Worm (Caenorhabditis elegans) whole organism, L2 larva: Measurements from ENCODE around the gene K01G5.10.

ENCODE experiments used
- C34F6.9 ChIP-seq: fragments of 150-350 bp; optimal IDR thresholded peaks from 2 replicates; lab custom pipeline; 2014; ENCODE audit warnings: missing biosample characterization, missing genetic modification characterization
- F13H6.1 ChIP-seq: sonication (generic microtip); optimal IDR thresholded peaks from 2 replicates; lab custom pipeline; 2016; ENCODE audit warnings: missing genetic modification characterization, missing compliant biosample characterization
- R02D3.7 ChIP-seq: fragments of 150-350 bp; optimal IDR thresholded peaks from 2 replicates; lab custom pipeline; 2014; ENCODE audit warnings: missing biosample characterization, missing genetic modification characterization
- Y55F3AM.14 ChIP-seq: fragments of 200-800 bp; sonication (Bioruptor generic); optimal IDR thresholded peaks from 2 replicates; lab custom pipeline; 2018; ENCODE audit warnings: mild to moderate bottlenecking, missing genetic modification characterization, missing compliant biosample characterization
- ZK546.5 ChIP-seq: sonication (generic microtip); optimal IDR thresholded peaks from 2 replicates; lab custom pipeline; 2017; ENCODE audit warnings: missing biosample characterization, missing genetic modification characterization
- aly-2 ChIP-seq: fragments of 150-350 bp; optimal IDR thresholded peaks from 2 replicates; lab custom pipeline; 2014; ENCODE audit warnings: missing biosample characterization, missing genetic modification characterization
- ama-1 ChIP-seq: fragments of 150-350 bp; optimal IDR thresholded peaks from 2 replicates; lab custom pipeline; 2018; ENCODE audit warnings: inconsistent platforms
- blmp-1 ChIP-seq: sonication (generic microtip); optimal IDR thresholded peaks from 2 replicates; lab custom pipeline; 2017; ENCODE audit warnings: missing genetic modification characterization, mild to moderate bottlenecking, missing compliant biosample characterization, antibody characterized with exemption, moderate library complexity; ENCODE audit not compliant: insufficient read depth
- ceh-16 ChIP-seq: fragments of 150-350 bp; optimal IDR thresholded peaks from 2 replicates; lab custom pipeline; 2014; ENCODE audit warnings: missing biosample characterization, missing genetic modification characterization
- ceh-82 ChIP-seq: fragments of 150-350 bp; optimal IDR thresholded peaks from 2 replicates; lab custom pipeline; 2014; ENCODE audit warnings: missing biosample characterization, missing genetic modification characterization
- crh-2 ChIP-seq: sonication (generic microtip); optimal IDR thresholded peaks from 2 replicates; lab custom pipeline; 2017; ENCODE audit warnings: missing biosample characterization, missing genetic modification characterization
- dmd-4 ChIP-seq: sonication (generic microtip); optimal IDR thresholded peaks from 2 replicates; lab custom pipeline; 2017; ENCODE audit warnings: missing biosample characterization, missing genetic modification characterization
- egl-27 ChIP-seq: sonication (generic microtip); optimal IDR thresholded peaks from 3 replicates; lab custom pipeline; 2017; ENCODE audit warnings: missing biosample characterization, missing genetic modification reagents, missing genetic modification characterization
- elt-1 ChIP-seq: fragments of 150-350 bp; optimal IDR thresholded peaks from 2 replicates; lab custom pipeline; 2014; ENCODE audit warnings: missing biosample characterization, missing genetic modification characterization
- elt-3 ChIP-seq: sonication (generic microtip); optimal IDR thresholded peaks from 2 replicates; lab custom pipeline; 2017; ENCODE audit warnings: missing biosample characterization, missing genetic modification characterization
- fos-1 ChIP-seq: fragments of 150-350 bp; optimal IDR thresholded peaks from 2 replicates; lab custom pipeline; 2014; ENCODE audit warnings: missing biosample characterization, missing genetic modification characterization
- lin-11 ChIP-seq: fragments of 150-350 bp; sonication (generic microtip); optimal IDR thresholded peaks from 2 replicates; lab custom pipeline; 2014; ENCODE audit warnings: missing biosample characterization, missing genetic modification characterization, inconsistent platforms, mixed read lengths
- lin-13 ChIP-seq: fragments of 150-350 bp; optimal IDR thresholded peaks from 2 replicates; lab custom pipeline; 2014; ENCODE audit warnings: missing biosample characterization, missing genetic modification reagents, missing genetic modification characterization
- lsy-2 ChIP-seq, 2 experiments: fragments of 150-350 bp in 1 of 2; sonication (generic microtip) in 1 of 2; optimal IDR thresholded peaks; 2 replicates each; lab custom pipeline; 2014 to 2017; ENCODE audit warnings: missing biosample characterization in 2 of 2, missing genetic modification characterization in 2 of 2
- nhr-10 ChIP-seq: sonication (generic microtip); optimal IDR thresholded peaks from 2 replicates; lab custom pipeline; 2017; ENCODE audit warnings: missing biosample characterization, missing genetic modification characterization
- nhr-12 ChIP-seq: fragments of 150-350 bp; optimal IDR thresholded peaks from 2 replicates; lab custom pipeline; 2014; ENCODE audit warnings: missing biosample characterization, missing genetic modification characterization
- nhr-129 ChIP-seq: fragments of 150-350 bp; optimal IDR thresholded peaks from 2 replicates; lab custom pipeline; 2014; ENCODE audit warnings: missing biosample characterization, missing genetic modification characterization
- nhr-21 ChIP-seq: fragments of 150-350 bp; optimal IDR thresholded peaks from 2 replicates; lab custom pipeline; 2014; ENCODE audit warnings: missing biosample characterization, missing genetic modification characterization
- nhr-23 ChIP-seq: fragments of 150-350 bp; optimal IDR thresholded peaks from 2 replicates; lab custom pipeline; 2014; ENCODE audit warnings: missing biosample characterization, missing genetic modification reagents, missing genetic modification characterization
- nhr-237 ChIP-seq: fragments of 150-350 bp; optimal IDR thresholded peaks from 2 replicates; lab custom pipeline; 2014; ENCODE audit warnings: missing biosample characterization, missing genetic modification characterization
- nhr-25 ChIP-seq: fragments of 150-350 bp; sonication (generic microtip); optimal IDR thresholded peaks from 3 replicates; lab custom pipeline; 2014; ENCODE audit warnings: missing biosample characterization, missing genetic modification characterization
- nhr-6 ChIP-seq: fragments of 150-350 bp; optimal IDR thresholded peaks from 2 replicates; lab custom pipeline; 2014; ENCODE audit warnings: missing biosample characterization, missing genetic modification characterization
- nhr-77 ChIP-seq: fragments of 150-350 bp; optimal IDR thresholded peaks from 2 replicates; lab custom pipeline; 2014; ENCODE audit warnings: missing biosample characterization, missing genetic modification characterization
- peb-1 ChIP-seq: fragments of 150-350 bp; optimal IDR thresholded peaks from 2 replicates; lab custom pipeline; 2014; ENCODE audit warnings: missing biosample characterization, missing genetic modification characterization
- sem-4 ChIP-seq: fragments of 150-350 bp; optimal IDR thresholded peaks from 2 replicates; lab custom pipeline; 2014; ENCODE audit warnings: missing biosample characterization, missing genetic modification reagents, missing genetic modification characterization
- sma-9 ChIP-seq, 2 experiments: fragments of 150-350 bp in 1 of 2; sonication (generic microtip) in 1 of 2; optimal IDR thresholded peaks; 2 replicates each; lab custom pipeline; 2014 to 2016; ENCODE audit warnings: missing genetic modification characterization in 2 of 2, mild to moderate bottlenecking in 1 of 2, missing biosample characterization in 1 of 2, missing compliant biosample characterization in 1 of 2, missing genetic modification reagents in 1 of 2, moderate library complexity in 1 of 2
- snpc-4 ChIP-seq: fragments of 150-350 bp; optimal IDR thresholded peaks from 2 replicates; lab custom pipeline; 2014; ENCODE audit warnings: missing biosample characterization, missing genetic modification characterization
- unc-39 ChIP-seq: fragments of 150-350 bp; optimal IDR thresholded peaks from 2 replicates; lab custom pipeline; 2014; ENCODE audit warnings: missing biosample characterization, missing genetic modification characterization
- unc-55 ChIP-seq: fragments of 150-350 bp; sonication (generic microtip); optimal IDR thresholded peaks from 3 replicates; lab custom pipeline; 2014; ENCODE audit warnings: missing biosample characterization, missing genetic modification reagents, missing genetic modification characterization
- unc-62 ChIP-seq: fragments of 150-350 bp; optimal IDR thresholded peaks from 2 replicates; lab custom pipeline; 2014; ENCODE audit warnings: missing biosample characterization, missing genetic modification reagents, missing genetic modification characterization
- zag-1 ChIP-seq: fragments of 150-350 bp; optimal IDR thresholded peaks from 2 replicates; lab custom pipeline; 2014; ENCODE audit warnings: missing biosample characterization, missing genetic modification characterization
- ztf-1 ChIP-seq: fragments of 200-800 bp; sonication (Bioruptor generic); conservative IDR thresholded peaks from 2 replicates; pipeline ENCODE4 v1.3.6; 2022; ENCODE audit warnings: missing genetic modification characterization, missing compliant biosample characterization
- ztf-4 ChIP-seq: fragments of 150-350 bp; optimal IDR thresholded peaks from 2 replicates; lab custom pipeline; 2014; ENCODE audit warnings: missing biosample characterization, missing genetic modification characterization

K01G5.10 gene

DNA sequence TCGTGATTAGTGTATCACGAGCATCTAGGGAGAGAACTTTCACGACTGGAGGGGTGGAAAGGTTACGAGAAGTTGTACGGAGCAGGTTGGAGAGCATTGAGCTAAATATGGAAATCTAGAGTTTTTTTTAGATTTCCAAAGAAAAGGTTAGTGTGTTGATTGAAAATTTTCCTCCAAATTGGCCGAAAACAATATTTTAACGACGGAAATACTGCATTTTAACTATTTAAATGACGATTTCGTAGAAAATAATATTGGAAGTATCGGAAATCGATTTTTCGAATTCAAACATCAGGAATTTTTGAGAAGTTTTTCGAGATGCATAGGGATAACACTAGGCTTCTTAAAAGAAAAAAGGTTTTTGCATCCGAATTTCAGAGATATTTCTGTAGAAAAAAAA lies at the start of gene K01G5.10:
TSS of gene K01G5.10 (minus strand) at position 101 of the 400 bp plus-strand sequence.
- TF ChIP-seq dmd-4 (tag; lab: Kevin White, UChicago) (no peak), sem-4 (tag; lab: Kevin White, UChicago) (no peak), blmp-1 (tag; lab: Kevin White, UChicago) (no peak), ceh-16 (tag; lab: Kevin White, UChicago) (no peak), nhr-10 (tag; lab: Kevin White, UChicago) (no peak), nhr-6 (tag; lab: Kevin White, UChicago) (no peak), Y55F3AM.14 (no peak), unc-39 (tag; lab: Kevin White, UChicago) (no peak)

ce11 chrIII:10807956-10808355 lies 49.6 kb upstream of the K01G5.10 start:
- TF ChIP-seq nhr-25 (tag; lab: Kevin White, UChicago) (no peak), nhr-129 (tag; lab: Kevin White, UChicago) (peak; percentile 51), sem-4 (tag; lab: Kevin White, UChicago) (no peak), fos-1 (tag; lab: Kevin White, UChicago) (peak; percentile 31), ceh-82 (tag; lab: Kevin White, UChicago) (no peak), zag-1 (no peak), nhr-21 (no peak), elt-1 (tag; lab: Kevin White, UChicago) (no peak), C34F6.9 (tag; lab: Kevin White, UChicago) (peak; percentile 51), aly-2 (tag; lab: Kevin White, UChicago) (no peak), F13H6.1 (tag; lab: Kevin White, UChicago) (peak; percentile 21), ztf-1 (GFP tag; lab: Robert Waterston, UW) (no peak), unc-55 (GFP tag; lab: Kevin White, UChicago) (peak; percentile 57), nhr-6 (tag; lab: Kevin White, UChicago) (no peak), crh-2 (tag; lab: Kevin White, UChicago) (no peak), ztf-4 (tag; lab: Kevin White, UChicago) (peak; percentile 5), R02D3.7 (no peak), ceh-16 (tag; lab: Kevin White, UChicago) (no peak), lsy-2 (tag; optimal IDR thresholded peaks at IDR 0.05; lab: Kevin White, UChicago) (peak in 1 of 2 experiments; percentile 31), sma-9 (GFP tag; optimal IDR thresholded peaks at IDR 0.05; lab: Kevin White, UChicago) (peak; percentile 9), sma-9 (tag; optimal IDR thresholded peaks at IDR 0.05; lab: Kevin White, UChicago) (no peak), unc-62 (no peak), ZK546.5 (tag; lab: Kevin White, UChicago) (no peak), nhr-12 (tag; lab: Kevin White, UChicago) (no peak), lin-13 (GFP tag; lab: Kevin White, UChicago) (no peak), nhr-77 (tag; lab: Kevin White, UChicago) (no peak), nhr-10 (tag; lab: Kevin White, UChicago) (no peak), blmp-1 (tag; lab: Kevin White, UChicago) (no peak), peb-1 (tag; lab: Kevin White, UChicago) (no peak), lin-11 (no peak)

ce11 chrIII:10807236-10807635 lies 48.9 kb upstream of the K01G5.10 start:
- TF ChIP-seq crh-2 (tag; lab: Kevin White, UChicago) = no peak
- TF ChIP-seq elt-3 (tag; lab: Kevin White, UChicago) = no peak
- no peak for TF ChIP-seq ztf-1 (GFP tag; lab: Robert Waterston, UW)
- no peak for TF ChIP-seq blmp-1 (tag; lab: Kevin White, UChicago)
- TF ChIP-seq sma-9 (GFP tag; optimal IDR thresholded peaks at IDR 0.05; lab: Kevin White, UChicago) = no peak
- TF ChIP-seq sma-9 (tag; optimal IDR thresholded peaks at IDR 0.05; lab: Kevin White, UChicago) = no peak
- no peak for TF ChIP-seq C34F6.9 (tag; lab: Kevin White, UChicago)
- no peak for TF ChIP-seq elt-1 (tag; lab: Kevin White, UChicago)
- TF ChIP-seq unc-62 = no peak
- no peak for TF ChIP-seq lsy-2 (tag; optimal IDR thresholded peaks at IDR 0.05; lab: Kevin White, UChicago)
- no peak for TF ChIP-seq ceh-16 (tag; lab: Kevin White, UChicago)
- no peak for TF ChIP-seq nhr-237
- no peak for TF ChIP-seq egl-27 (tag; lab: Kevin White, UChicago)
- TF ChIP-seq snpc-4 = no peak
- no peak for TF ChIP-seq ama-1 (lab: Kevin White, UChicago)
- no peak for TF ChIP-seq lin-11
- TF ChIP-seq nhr-23 (tag; lab: Kevin White, UChicago) = no peak
- TF ChIP-seq nhr-6 (tag; lab: Kevin White, UChicago) = no peak
- TF ChIP-seq Y55F3AM.14 = no peak
- TF ChIP-seq nhr-77 (tag; lab: Kevin White, UChicago) = no peak
- no peak for TF ChIP-seq dmd-4 (tag; lab: Kevin White, UChicago)
